Worm (Caenorhabditis elegans): ENCODE data around the gene chil-26.

chil-26 gene

ce11 chrII:9431119-9431518, 43.7 kb upstream of the chil-26 start:
- TF ChIP-seq him-1 (tag; optimal IDR thresholded peaks at IDR 0.05) (no peak), tbp1 (GFP tag; optimal IDR thresholded peaks at IDR 0.05) (no peak), snpc-1.1 (tag; optimal IDR thresholded peaks at IDR 0.05; ENCODE audit: insufficient read depth) (no peak), F55B11.4 (tag; optimal IDR thresholded peaks at IDR 0.05; ENCODE audit: borderline replicate concordance, insufficient read depth) (no peak), mcd-1 (GFP tag; IDR thresholded peaks at IDR 0.05) (no peak)

- TF ChIP-seq C17E4.6 (GFP tag; IDR thresholded peaks at IDR 0.05) (no peak), ZK185.1 (tag; optimal IDR thresholded peaks at IDR 0.05; ENCODE audit: poor library complexity, severe bottlenecking) (no peak), xnd-1 (tag; optimal IDR thresholded peaks at IDR 0.05) (no peak), ceh-91 (GFP tag; IDR thresholded peaks at IDR 0.05) (no peak), F55B11.4 (tag; optimal IDR thresholded peaks at IDR 0.05; ENCODE audit: borderline replicate concordance, insufficient read depth) (no peak), tbp1 (GFP tag; optimal IDR thresholded peaks at IDR 0.05) (no peak), ets-4 (GFP tag; optimal IDR thresholded peaks at IDR 0.05) (no peak), aptf-3 (GFP tag; IDR thresholded peaks at IDR 0.05) (no peak), F10E7.11 (tag; optimal IDR thresholded peaks at IDR 0.05) (no peak), B0035.1 (tag; optimal IDR thresholded peaks at IDR 0.05) (no peak), ceh-100 (GFP tag; IDR thresholded peaks at IDR 0.05) (no peak), nfyb-1 (GFP tag; IDR thresholded peaks at IDR 0.05) (no peak), dpl-1 (GFP tag; optimal IDR thresholded peaks at IDR 0.05) (no peak), nhr-27 (tag; optimal IDR thresholded peaks at IDR 0.05) (no peak), F33H1.4 (GFP tag; IDR thresholded peaks at IDR 0.05) (no peak), Y53G8AR.9 (GFP tag; conservative IDR thresholded peaks at IDR 0.05) (no peak), ztf-3 (GFP tag; optimal IDR thresholded peaks at IDR 0.05) (no peak)
Observed at ce11 chrII:9433609-9434008, 41.2 kb upstream of the chil-26 start, which contains the start of gene kin-15. Gene kin-15 (minus strand): TSS chrII:9433709.

- no peak for TF ChIP-seq ztf-18 (tag; optimal IDR thresholded peaks at IDR 0.05)
- TF ChIP-seq F33H1.4 (GFP tag; IDR thresholded peaks at IDR 0.05) = no peak
- no peak for TF ChIP-seq ama-1 (optimal IDR thresholded peaks at IDR 0.05)
- TF ChIP-seq ama-1 (GFP tag; optimal IDR thresholded peaks at IDR 0.05) = no peak
- no peak for TF ChIP-seq atf-7 (tag; optimal IDR thresholded peaks at IDR 0.05)
Observed at ce11 chrII:9436009-9436408, 38.8 kb upstream of the chil-26 start, which contains the start of gene kin-16. Gene kin-16 (minus strand): TSS chrII:9436109.

DNA sequence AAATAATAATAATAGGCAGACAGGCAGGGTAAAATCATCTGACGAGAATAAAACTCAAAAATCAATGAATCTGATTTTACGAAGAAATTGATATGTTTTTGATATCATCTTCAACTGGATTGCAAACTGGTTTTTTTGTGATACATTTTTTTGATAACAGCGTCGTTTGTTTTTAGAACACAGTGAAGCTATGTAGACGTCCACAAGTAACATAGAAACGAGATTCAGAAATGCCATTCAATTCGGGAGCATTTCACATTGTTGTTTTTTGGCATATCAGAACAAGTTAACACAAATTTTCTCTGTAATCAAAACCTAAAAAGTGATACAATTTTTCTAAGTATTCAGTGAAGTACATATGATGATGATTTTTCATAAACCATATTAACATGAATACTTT, 36.6 kb upstream of the chil-26 start, which contains the start of gene chil-13:
TSS of gene chil-13 (minus strand) at position 101 of the 400 bp plus-strand sequence.
- no peak for TF ChIP-seq ceh-58 (GFP tag; IDR thresholded peaks at IDR 0.05)
- TF ChIP-seq sdz-38 (tag; optimal IDR thresholded peaks at IDR 0.05) = no peak
- TF ChIP-seq dpff-1 (tag; optimal IDR thresholded peaks at IDR 0.05) = no peak
- no peak for TF ChIP-seq mxl-1 (tag; optimal IDR thresholded peaks at IDR 0.05)
- no peak for TF ChIP-seq madf-10 (tag; optimal IDR thresholded peaks at IDR 0.05)
- no peak for TF ChIP-seq bed-2 (GFP tag; IDR thresholded peaks at IDR 0.05)
- TF ChIP-seq B0336.3 (GFP tag; IDR thresholded peaks at IDR 0.05) = no peak
- TF ChIP-seq snpc-1.1 (tag; optimal IDR thresholded peaks at IDR 0.05; ENCODE audit: insufficient read depth) = no peak
- TF ChIP-seq aptf-2 (GFP tag; conservative IDR thresholded peaks at IDR 0.05) = no peak
- no peak for TF ChIP-seq Y67H2A.10 (GFP tag; conservative IDR thresholded peaks at IDR 0.05)
- TF ChIP-seq madf-3 (GFP tag; IDR thresholded peaks at IDR 0.05) = no peak
- no peak for TF ChIP-seq lin-26 (GFP tag; IDR thresholded peaks at IDR 0.05)
- no peak for TF ChIP-seq ceh-27 (GFP tag; optimal IDR thresholded peaks at IDR 0.05)
- no peak for TF ChIP-seq rpc-1 (optimal IDR thresholded peaks at IDR 0.05)
- TF ChIP-seq rpc-1 (tag; optimal IDR thresholded peaks at IDR 0.05) = no peak
- TF ChIP-seq lin-40 (tag; optimal IDR thresholded peaks at IDR 0.05) = no peak
- no peak for TF ChIP-seq let-526 (GFP tag; IDR thresholded peaks at IDR 0.05)
